Worm (Caenorhabditis elegans) whole organism, L4 larva: ENCODE data around the gene T13H10.2.

Source experiments
- attf-4 ChIP-seq: sonication (generic microtip); optimal IDR thresholded peaks from 3 replicates; lab custom pipeline; 2017; ENCODE audit warnings: missing biosample characterization, missing genetic modification characterization
- fkh-10 ChIP-seq: fragments of 150-350 bp; optimal IDR thresholded peaks from 2 replicates; lab custom pipeline; 2014; ENCODE audit warnings: missing biosample characterization, missing genetic modification reagents, missing genetic modification characterization
- fos-1 ChIP-seq: fragments of 150-350 bp; optimal IDR thresholded peaks from 2 replicates; lab custom pipeline; 2014; ENCODE audit warnings: missing biosample characterization, missing genetic modification characterization
- lir-3 ChIP-seq: sonication (generic microtip); optimal IDR thresholded peaks from 2 replicates; lab custom pipeline; 2016; ENCODE audit warnings: mild to moderate bottlenecking, missing genetic modification characterization, missing compliant biosample characterization
- nhr-76 ChIP-seq: fragments of 150-350 bp; optimal IDR thresholded peaks from 2 replicates; lab custom pipeline; 2014; ENCODE audit warnings: missing biosample characterization, missing genetic modification characterization
- snpc-4 ChIP-seq: fragments of 150-350 bp; optimal IDR thresholded peaks from 2 replicates; lab custom pipeline; 2014; ENCODE audit warnings: missing biosample characterization, missing genetic modification characterization
- ztf-11 ChIP-seq: fragments of 150-350 bp; optimal IDR thresholded peaks from 2 replicates; lab custom pipeline; 2014; ENCODE audit warnings: missing biosample characterization, missing genetic modification characterization

DNA sequence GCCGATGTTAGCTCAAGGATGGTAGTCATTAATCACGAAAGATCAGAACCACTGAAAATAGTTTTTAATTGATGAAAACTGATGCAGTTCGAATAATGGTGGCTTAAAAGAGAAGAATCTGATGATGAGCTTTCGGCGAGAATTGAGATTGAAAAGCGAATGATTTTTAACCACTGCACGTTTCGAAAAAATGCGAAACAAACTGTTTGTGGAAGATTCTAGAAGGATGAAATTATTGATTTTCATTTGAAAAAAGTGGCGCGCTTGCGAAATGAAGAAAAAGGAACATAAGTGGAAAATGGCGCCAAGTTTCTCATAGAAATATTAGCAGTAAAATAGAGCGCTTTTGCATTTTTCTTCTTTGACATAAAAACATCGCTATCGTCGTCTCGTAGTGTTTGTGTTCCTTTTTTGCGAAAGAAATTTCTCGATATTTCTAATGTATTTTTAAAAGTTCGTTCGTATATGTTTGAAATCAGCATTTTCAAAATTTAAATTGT lies 30.9 kb downstream of the T13H10.2 start, which contains the start of gene uba-1:
- no peak for TF ChIP-seq lir-3 (tag; lab: Kevin White, UChicago)
- TF ChIP-seq fkh-10 (GFP tag; lab: Kevin White, UChicago): no peak
- no peak for TF ChIP-seq nhr-76 (tag; lab: Kevin White, UChicago)
- TF ChIP-seq attf-4 (tag; lab: Kevin White, UChicago): no peak
- no peak for TF ChIP-seq ztf-11 (tag; lab: Kevin White, UChicago)
- TF ChIP-seq snpc-4 (tag; lab: Kevin White, UChicago): no peak
- TF ChIP-seq fos-1 (tag; lab: Kevin White, UChicago): no peak
